Fruit fly (Drosophila melanogaster) whole organism, embryonic: ENCODE results near the gene CG13884.

Experiments used
- Antp ChIP-seq: fragments of 200-800 bp; sonication (Bioruptor generic); optimal IDR thresholded peaks from 3 replicates; lab custom pipeline; 2016; ENCODE audit warnings: missing biosample characterization, missing genetic modification characterization
- B-H2 ChIP-seq: fragments of 200-800 bp; sonication (Bioruptor generic); optimal IDR thresholded peaks from 2 replicates; lab custom pipeline; 2018; ENCODE audit warnings: missing biosample characterization, mild to moderate bottlenecking, missing genetic modification characterization
- Bgb ChIP-seq: fragments of 200-800 bp; sonication (Bioruptor generic); IDR thresholded peaks from 2 replicates; pipeline ENCODE4 v1.3.6; 2022; ENCODE audit warnings: missing biosample characterization, missing genetic modification characterization; ENCODE audit not compliant: partially characterized antibody
- C15 ChIP-seq: fragments of 200-800 bp; sonication (Bioruptor generic); IDR thresholded peaks from 3 replicates; pipeline ENCODE4 v1.3.6; 2022; ENCODE audit warnings: missing biosample characterization, missing genetic modification characterization
- CG10209 ChIP-seq: fragments of 200-800 bp; sonication (Bioruptor generic); optimal IDR thresholded peaks from 3 replicates; lab custom pipeline; 2017; ENCODE audit warnings: missing biosample characterization, mild to moderate bottlenecking, missing genetic modification characterization, missing genetic modification reagents
- CG12104 ChIP-seq: fragments of 200-800 bp; sonication (Bioruptor generic); optimal IDR thresholded peaks from 3 replicates; lab custom pipeline; 2016; ENCODE audit warnings: missing biosample characterization, missing genetic modification characterization
- CG13775 ChIP-seq: fragments of 200-800 bp; sonication (Bioruptor generic); optimal IDR thresholded peaks from 3 replicates; lab custom pipeline; 2017; ENCODE audit warnings: missing biosample characterization, mild to moderate bottlenecking, missing genetic modification characterization
- CG14441 ChIP-seq: fragments of 200-800 bp; sonication (Bioruptor generic); IDR thresholded peaks from 2 replicates; pipeline ENCODE4 v1.3.6; 2022; ENCODE audit warnings: missing biosample characterization, missing genetic modification characterization
- CG14860 ChIP-seq: fragments of 200-800 bp; sonication (Bioruptor generic); IDR thresholded peaks from 3 replicates; pipeline ENCODE4 v1.3.6; 2022; ENCODE audit warnings: missing biosample characterization, missing genetic modification characterization; ENCODE audit not compliant: partially characterized antibody
- CG16815 ChIP-seq: fragments of 200-800 bp; sonication (Bioruptor generic); optimal IDR thresholded peaks from 3 replicates; lab custom pipeline; 2017; ENCODE audit warnings: missing biosample characterization, mild to moderate bottlenecking, missing genetic modification characterization
- CG17359 ChIP-seq: fragments of 200-800 bp; sonication (Bioruptor generic); optimal IDR thresholded peaks from 3 replicates; lab custom pipeline; 2018; ENCODE audit warnings: missing biosample characterization, mild to moderate bottlenecking, missing genetic modification characterization, moderate library complexity
- CG17361 ChIP-seq: fragments of 200-800 bp; sonication (Bioruptor generic); IDR thresholded peaks from 3 replicates; pipeline ENCODE4 v1.3.6; 2022; ENCODE audit warnings: missing biosample characterization, missing genetic modification characterization
- CG1792 ChIP-seq: fragments of 200-800 bp; sonication (Bioruptor generic); optimal IDR thresholded peaks from 2 replicates; lab custom pipeline; 2016; ENCODE audit warnings: missing biosample characterization, missing genetic modification characterization
- CG2712 ChIP-seq: fragments of 200-800 bp; optimal IDR thresholded peaks from 3 replicates; lab custom pipeline; 2019; ENCODE audit warnings: missing biosample characterization, mild to moderate bottlenecking, missing genetic modification characterization, moderate library complexity
- CG3726 ChIP-seq: fragments of 200-800 bp; sonication (Bioruptor generic); IDR thresholded peaks from 3 replicates; pipeline ENCODE4, ENCODE4 v1.3.6; 2022; ENCODE audit warnings: missing biosample characterization, missing genetic modification characterization
- CG6854 ChIP-seq: fragments of 200-800 bp; sonication (Bioruptor generic); optimal IDR thresholded peaks from 3 replicates; lab custom pipeline; 2017; ENCODE audit warnings: missing biosample characterization, mild to moderate bottlenecking, missing genetic modification characterization
- CG7556 ChIP-seq: fragments of 200-800 bp; sonication (Bioruptor generic); optimal IDR thresholded peaks from 2 replicates; lab custom pipeline; 2017; ENCODE audit warnings: missing biosample characterization, mild to moderate bottlenecking, missing genetic modification characterization
- CG8924 ChIP-seq: fragments of 200-800 bp; optimal IDR thresholded peaks from 3 replicates; lab custom pipeline; 2019; ENCODE audit warnings: missing biosample characterization, mild to moderate bottlenecking, missing genetic modification characterization, moderate library complexity
- D ChIP-seq, 2 experiments: fragments of 200-800 bp in 1 of 2; fragments of >200 bp in 1 of 2; sonication (Bioruptor generic) in 1 of 2; optimal IDR thresholded peaks; 2 replicates in 1 of 2; 3 replicates in 1 of 2; lab custom pipeline; 2017; ENCODE audit warnings: mild to moderate bottlenecking in 1 of 2, missing biosample characterization in 1 of 2, missing genetic modification characterization in 1 of 2, missing genetic modification reagents in 1 of 2
- Dfd ChIP-seq, 2 experiments: fragments of >200 bp; optimal IDR thresholded peaks; 2 replicates each; lab custom pipeline; 2017; ENCODE audit warnings: missing biosample characterization in 2 of 2, missing genetic modification characterization in 2 of 2
- Dip3 ChIP-seq: fragments of 200-800 bp; sonication (Bioruptor generic); optimal IDR thresholded peaks from 3 replicates; lab custom pipeline; 2016; ENCODE audit warnings: missing biosample characterization, missing genetic modification characterization
- Dp ChIP-seq: fragments of 200-800 bp; sonication (Bioruptor generic); optimal IDR thresholded peaks from 2 replicates; lab custom pipeline; 2018; ENCODE audit warnings: missing biosample characterization, mild to moderate bottlenecking, missing genetic modification characterization, moderate library complexity
- Dref ChIP-seq: fragments of 200-800 bp; sonication (Bioruptor generic); IDR thresholded peaks from 2 replicates; pipeline ENCODE4 v1.3.6; 2022; ENCODE audit warnings: missing biosample characterization, missing genetic modification characterization
- E2f2 ChIP-seq: fragments of 200-800 bp; sonication (Bioruptor generic); IDR thresholded peaks from 2 replicates; pipeline ENCODE4 v1.3.6; 2022; ENCODE audit warnings: missing biosample characterization, missing genetic modification characterization
- ERR ChIP-seq: fragments of 200-800 bp; sonication (Bioruptor generic); optimal IDR thresholded peaks from 2 replicates; lab custom pipeline; 2016; ENCODE audit warnings: missing biosample characterization, missing genetic modification characterization
- Ets97D ChIP-seq: fragments of 200-800 bp; sonication (Bioruptor generic); optimal IDR thresholded peaks from 3 replicates; lab custom pipeline; 2016; ENCODE audit warnings: missing biosample characterization, missing genetic modification characterization
- Fer2 ChIP-seq: fragments of 200-800 bp; sonication (Bioruptor generic); optimal IDR thresholded peaks from 2 replicates; lab custom pipeline; 2018; ENCODE audit warnings: missing biosample characterization, mild to moderate bottlenecking, missing genetic modification characterization, moderate library complexity
- Fer3 ChIP-seq: fragments of 200-800 bp; sonication (Bioruptor generic); optimal IDR thresholded peaks from 2 replicates; lab custom pipeline; 2018; ENCODE audit warnings: missing biosample characterization, mild to moderate bottlenecking, missing genetic modification characterization, moderate library complexity
- HLH3B ChIP-seq: fragments of 200-800 bp; sonication (Bioruptor generic); IDR thresholded peaks from 2 replicates; pipeline ENCODE4 v1.3.6; 2022; ENCODE audit warnings: missing biosample characterization, missing genetic modification characterization
- cas ChIP-seq: fragments of 200-800 bp; sonication (Bioruptor generic); IDR thresholded peaks from 2 replicates; pipeline ENCODE4 v1.3.6; 2022; ENCODE audit warnings: missing biosample characterization, missing genetic modification characterization
- ci ChIP-seq: fragments of 200-800 bp; sonication (Bioruptor generic); IDR thresholded peaks from 3 replicates; pipeline ENCODE4 v1.3.6; 2022; ENCODE audit warnings: missing biosample characterization, missing genetic modification characterization
- croc ChIP-seq: fragments of 200-800 bp; sonication (Bioruptor generic); conservative IDR thresholded peaks from 3 replicates; pipeline ENCODE4 v1.3.6; 2022; ENCODE audit warnings: missing biosample characterization, missing genetic modification characterization
- dan ChIP-seq: fragments of 200-800 bp; sonication (Bioruptor generic); IDR thresholded peaks from 2 replicates; pipeline ENCODE4 v1.3.6; 2022; ENCODE audit warnings: missing biosample characterization, missing genetic modification characterization
- dm ChIP-seq: fragments of 200-800 bp; sonication (Bioruptor generic); optimal IDR thresholded peaks from 3 replicates; lab custom pipeline; 2016; ENCODE audit warnings: missing biosample characterization, missing genetic modification characterization
- fd96Cb ChIP-seq: fragments of 200-800 bp; sonication (Bioruptor generic); optimal IDR thresholded peaks from 2 replicates; lab custom pipeline; 2018; ENCODE audit warnings: missing biosample characterization, mild to moderate bottlenecking, missing genetic modification characterization, moderate library complexity
- ftz-f1 ChIP-seq: fragments of 200-800 bp; sonication (Bioruptor generic); optimal IDR thresholded peaks from 2 replicates; lab custom pipeline; 2016; ENCODE audit warnings: missing biosample characterization, missing genetic modification characterization
- hkb ChIP-seq, 2 experiments: fragments of 200-800 bp in 1 of 2; fragments of >200 bp in 1 of 2; sonication (Bioruptor generic) in 1 of 2; IDR thresholded peaks in 1 of 2; optimal IDR thresholded peaks in 1 of 2; 2 replicates each; pipeline versions ENCODE4 v1.3.6 to Lab custom; 2017 to 2022; ENCODE audit warnings: missing biosample characterization in 1 of 2, missing genetic modification characterization in 1 of 2
- hth ChIP-seq: fragments of >200 bp; optimal IDR thresholded peaks from 2 replicates; lab custom pipeline; 2017; ENCODE audit warnings: inconsistent platforms
- klu ChIP-seq: fragments of 200-800 bp; sonication (Bioruptor generic); IDR thresholded peaks from 2 replicates; pipeline ENCODE4 v1.3.6; 2022; ENCODE audit warnings: missing biosample characterization, missing genetic modification characterization
- lov ChIP-seq, 2 experiments: fragments of 200-800 bp in 1 of 2; fragments of >200 bp in 1 of 2; sonication (Bioruptor generic) in 1 of 2; IDR thresholded peaks in 1 of 2; optimal IDR thresholded peaks in 1 of 2; 2 replicates in 1 of 2; 3 replicates in 1 of 2; pipeline versions ENCODE4 v1.3.6 to Lab custom; 2017 to 2022; ENCODE audit warnings: missing biosample characterization in 1 of 2, missing genetic modification characterization in 1 of 2
- prd ChIP-seq, 3 experiments: fragments of >200 bp in 2 of 3; fragments of 200-800 bp in 1 of 3; sonication (Bioruptor generic) in 1 of 3; optimal IDR thresholded peaks in 2 of 3; IDR thresholded peaks in 1 of 3; 2 replicates in 2 of 3; 3 replicates in 1 of 3; pipeline versions ENCODE4 v1.3.6 to Lab custom; 2017 to 2022; ENCODE audit warnings: missing biosample characterization in 1 of 3, missing genetic modification characterization in 1 of 3
- ranshi ChIP-seq: fragments of 200-800 bp; sonication (Bioruptor generic); IDR thresholded peaks from 2 replicates; pipeline ENCODE4 v1.3.6; 2022; ENCODE audit warnings: missing biosample characterization, missing genetic modification characterization
- sc ChIP-seq, 3 experiments: fragments of >200 bp in 2 of 3; fragments of 200-800 bp in 1 of 3; sonication (Bioruptor generic) in 1 of 3; optimal IDR thresholded peaks; 2 replicates in 2 of 3; 3 replicates in 1 of 3; lab custom pipeline; 2017; ENCODE audit warnings: mild to moderate bottlenecking in 1 of 3, missing biosample characterization in 1 of 3, missing genetic modification characterization in 1 of 3, missing genetic modification reagents in 1 of 3
- sens ChIP-seq: fragments of 200-800 bp; sonication (Bioruptor generic); peaks from one replicate; lab custom pipeline; 2016; ENCODE audit warnings: missing biosample characterization, missing genetic modification characterization
- sug ChIP-seq: fragments of 200-800 bp; optimal IDR thresholded peaks from 2 replicates; lab custom pipeline; 2019; ENCODE audit warnings: missing biosample characterization, mild to moderate bottlenecking, missing genetic modification characterization, moderate library complexity
- unc-4 ChIP-seq: fragments of 200-800 bp; sonication (Bioruptor generic); IDR thresholded peaks from 2 replicates; pipeline ENCODE4 v1.3.6; 2022; ENCODE audit warnings: missing biosample characterization, missing genetic modification characterization; ENCODE audit not compliant: partially characterized antibody
- z ChIP-seq: fragments of 200-800 bp; sonication (Bioruptor generic); IDR thresholded peaks from 3 replicates; pipeline ENCODE4 v1.3.6; 2022; ENCODE audit warnings: missing biosample characterization, missing genetic modification characterization
- zen ChIP-seq: fragments of 200-800 bp; sonication (Bioruptor generic); optimal IDR thresholded peaks from 3 replicates; lab custom pipeline; 2018; ENCODE audit warnings: missing biosample characterization, mild to moderate bottlenecking, missing genetic modification characterization, moderate library complexity

The CG13884 gene

dm6 chr3L:350651-351228 lies 15.5 kb downstream of the CG13884 start (continued):
- TF ChIP-seq Dip3 (GFP tag; lab: Kevin White, UChicago) (peak; percentile 58), Fer3 (tag; lab: Kevin White, UChicago) (peak; percentile 84), Ets97D (GFP tag; lab: Kevin White, UChicago) (peak; percentile 52), CG8924 (tag; lab: Kevin White, UChicago) (peak; percentile 77), fd96Cb (tag; lab: Kevin White, UChicago) (peak; percentile 82), CG6854 (GFP tag; lab: Kevin White, UChicago) (peak; percentile 0), CG14441 (GFP tag; lab: Robert Waterston, UW) (peak; percentile 83), ci (GFP tag; lab: Robert Waterston, UW) (peak; percentile 70; the same call in 2 of the 3 replicates), sug (peak; percentile 67), sens (peak; percentile 97), CG2712 (tag; lab: Kevin White, UChicago) (peak; percentile 87), dan (no peak), z (GFP tag; lab: Robert Waterston, UW) (no peak), HLH3B (GFP tag; lab: Robert Waterston, UW) (peak; percentile 85), hkb (optimal IDR thresholded peaks at IDR 0.05; lab: Kevin White, UChicago) (no peak), hkb (GFP tag; IDR thresholded peaks at IDR 0.05; lab: Robert Waterston, UW) (peak; percentile 90), unc-4 (GFP tag; lab: Robert Waterston, UW) (no peak), CG1792 (GFP tag; lab: Kevin White, UChicago) (peak; percentile 47), ranshi (GFP tag; lab: Robert Waterston, UW) (peak; percentile 88), dm (peak; percentile 22), CG14860 (GFP tag; lab: Robert Waterston, UW) (no peak), Bgb (no peak), cas (GFP tag; lab: Robert Waterston, UW) (peak; percentile 70), croc (GFP tag; lab: Robert Waterston, UW) (peak; percentile 40; the same call in 2 of the 3 replicates), CG7556 (GFP tag; lab: Kevin White, UChicago) (peak; percentile 69), sc (optimal IDR thresholded peaks at IDR 0.05; lab: Kevin White, UChicago) (no peak), sc (GFP tag; optimal IDR thresholded peaks at IDR 0.05; lab: Kevin White, UChicago) (peak; percentile 12), D (optimal IDR thresholded peaks at IDR 0.05; lab: Kevin White, UChicago) (no peak), D (GFP tag; optimal IDR thresholded peaks at IDR 0.05; lab: Kevin White, UChicago) (no peak), CG17361 (GFP tag; lab: Robert Waterston, UW) (peak; percentile 89), B-H2 (no peak), zen (peak; percentile 52), Dp (GFP tag; lab: Kevin White, UChicago) (no peak), ftz-f1 (GFP tag; lab: Kevin White, UChicago) (no peak), CG3726 (GFP tag; lab: Robert Waterston, UW) (peak; percentile 52; the same call in 1 of the 3 replicates), klu (GFP tag; lab: Robert Waterston, UW) (peak; percentile 52), CG17359 (tag; lab: Kevin White, UChicago) (peak; percentile 73), Dfd (GFP tag; optimal IDR thresholded peaks at IDR 0.05; lab: Kevin White, UChicago) (no peak), Dref (GFP tag; lab: Robert Waterston, UW) (no peak), Antp (GFP tag; lab: Kevin White, UChicago) (peak; percentile 4), CG10209 (GFP tag; lab: Kevin White, UChicago) (peak; percentile 28), CG12104 (GFP tag; lab: Kevin White, UChicago) (no peak), hth (lab: Kevin White, UChicago) (no peak), CG13775 (GFP tag; lab: Kevin White, UChicago) (no peak), lov (optimal IDR thresholded peaks at IDR 0.05; lab: Kevin White, UChicago) (no peak), lov (GFP tag; IDR thresholded peaks at IDR 0.05; lab: Robert Waterston, UW) (no peak; the same call in 2 of the 3 replicates), Fer2 (peak; percentile 40), ERR (GFP tag; lab: Kevin White, UChicago) (peak; percentile 35), C15 (GFP tag; lab: Robert Waterston, UW) (0 out of 3 replicates have a peak, but pooled peaks have one; percentile 38), CG16815 (GFP tag; lab: Kevin White, UChicago) (peak; percentile 20), E2f2 (GFP tag; lab: Robert Waterston, UW) (peak; percentile 40; the same call in 1 of the 2 replicates), prd (optimal IDR thresholded peaks at IDR 0.05; lab: Kevin White, UChicago) (no peak), prd (GFP tag; IDR thresholded peaks at IDR 0.05; lab: Robert Waterston, UW) (peak; percentile 83)
